Worm (Caenorhabditis elegans) whole organism, L4/young adult: ENCODE measurements around the gene skr-17.

Experiments used
- W03F9.2 ChIP-seq: fragments of 150-350 bp; optimal IDR thresholded peaks from 2 replicates; lab custom pipeline; 2014; ENCODE audit warnings: missing biosample characterization, missing genetic modification characterization
- dao-5 ChIP-seq: sonication (generic microtip); optimal IDR thresholded peaks from 2 replicates; lab custom pipeline; 2016; ENCODE audit warnings: missing genotype, missing genetic modification characterization, moderate library complexity, missing compliant biosample characterization
- him-1 ChIP-seq: sonication (generic microtip); optimal IDR thresholded peaks from 2 replicates; lab custom pipeline; 2016; ENCODE audit warnings: missing genotype, missing genetic modification reagents, missing genetic modification characterization, missing compliant biosample characterization

Gene skr-17

DNA sequence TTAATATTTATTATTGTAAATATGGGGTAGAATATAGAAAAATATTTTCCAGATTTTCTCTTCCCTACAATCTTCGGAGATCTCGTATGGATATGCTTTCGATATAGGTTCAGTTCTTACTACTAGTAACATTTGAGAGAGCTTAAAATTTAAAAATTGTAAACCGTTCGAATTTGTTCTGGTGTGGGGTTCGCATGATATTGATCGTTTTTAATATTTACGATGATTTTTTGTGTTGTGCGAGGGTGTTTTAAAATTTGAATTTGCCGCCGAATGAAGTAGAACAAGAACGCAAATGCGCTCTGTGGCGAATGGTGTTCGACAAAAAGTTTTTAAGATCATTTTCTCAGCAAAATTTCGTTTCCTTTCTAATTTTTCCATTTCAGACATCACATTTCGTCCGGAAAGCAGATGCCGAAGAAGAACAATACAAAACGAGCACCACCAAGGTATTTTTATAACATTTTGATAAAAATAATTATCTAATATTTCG is at the start of gene skr-17:
Gene skr-17, plus strand, starts transcription at position 51 of the 493 bp plus-strand sequence.
- TF ChIP-seq him-1 (no peak), W03F9.2 (no peak), dao-5 (tag; lab: Kevin White, UChicago) (no peak)

DNA sequence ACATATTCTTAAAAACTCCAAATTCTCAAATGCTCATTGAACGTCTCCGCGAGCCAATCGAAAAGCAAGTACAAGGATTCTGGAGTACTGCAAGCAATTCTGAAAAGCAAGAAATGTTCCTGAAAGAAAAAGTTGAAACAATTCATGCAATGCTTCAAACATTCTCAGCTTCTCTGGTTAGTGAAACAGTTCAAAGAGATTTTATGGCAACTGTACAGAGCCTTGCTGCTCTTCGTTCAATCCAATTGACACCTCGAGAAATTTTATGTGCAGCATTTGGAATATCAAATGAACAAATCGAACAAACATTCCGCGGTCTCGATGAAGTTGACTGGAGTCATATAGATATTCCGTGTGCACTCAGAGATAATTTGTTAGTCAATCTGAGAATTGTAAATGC is 46.6 kb upstream of the skr-17 start:
- TF ChIP-seq dao-5 (tag; lab: Kevin White, UChicago) (no peak), him-1 (no peak), W03F9.2 (no peak)

DNA sequence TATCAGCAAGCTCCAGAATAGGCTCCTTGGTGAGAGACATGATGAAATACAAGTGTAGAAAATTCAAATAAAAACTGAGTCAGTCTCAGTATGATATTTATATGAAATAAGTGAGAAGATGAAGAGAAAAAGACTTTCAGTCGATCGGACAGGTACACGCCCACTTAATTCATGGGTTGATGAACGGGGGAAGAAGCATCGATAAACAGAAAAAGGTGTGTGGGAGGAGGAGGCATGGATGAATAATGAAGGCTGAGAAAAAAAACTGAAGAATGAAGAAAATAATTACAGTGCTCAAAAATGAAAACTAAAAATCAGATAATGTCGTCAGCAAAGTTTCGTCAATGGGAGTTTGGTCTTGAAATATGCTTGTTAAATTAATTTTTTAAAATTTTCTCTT is 29.8 kb upstream of the skr-17 start, which contains the start of gene trx-1:
Gene trx-1, minus strand, starts transcription at position 101 of the 400 bp plus-strand sequence.
- TF ChIP-seq him-1 (no peak), dao-5 (tag; lab: Kevin White, UChicago) (no peak), W03F9.2 (no peak)

DNA sequence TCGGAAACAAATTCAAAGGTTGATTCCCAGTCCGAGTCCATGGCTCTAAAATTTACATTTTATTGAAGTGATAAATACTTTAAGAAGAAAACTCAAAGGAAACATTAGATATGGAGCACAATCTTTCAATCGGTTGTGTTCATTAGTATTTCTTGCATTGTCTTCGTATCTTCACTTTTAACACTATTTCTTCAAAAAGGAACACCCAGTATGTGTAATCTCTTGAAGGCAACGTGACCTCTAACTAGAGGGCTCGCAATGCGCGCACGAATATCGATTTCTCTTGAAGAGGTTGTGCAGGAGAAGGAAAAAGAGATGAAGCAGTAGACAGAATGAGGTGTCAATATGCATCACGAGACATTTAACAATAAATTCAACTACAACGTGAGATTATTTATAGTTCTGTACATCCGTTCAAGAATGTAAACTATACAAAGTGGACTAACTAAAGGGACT is 28.2 kb upstream of the skr-17 start, which contains the start of the genes B0228.6 and B0228.1:
Gene B0228.6, minus strand, starts transcription at position 51 of the 456 bp plus-strand sequence.
Gene B0228.1, plus strand, starts transcription at position 228 of the 456 bp plus-strand sequence.
- TF ChIP-seq dao-5 (tag; lab: Kevin White, UChicago) (no peak), him-1 (no peak), W03F9.2 (no peak)

DNA sequence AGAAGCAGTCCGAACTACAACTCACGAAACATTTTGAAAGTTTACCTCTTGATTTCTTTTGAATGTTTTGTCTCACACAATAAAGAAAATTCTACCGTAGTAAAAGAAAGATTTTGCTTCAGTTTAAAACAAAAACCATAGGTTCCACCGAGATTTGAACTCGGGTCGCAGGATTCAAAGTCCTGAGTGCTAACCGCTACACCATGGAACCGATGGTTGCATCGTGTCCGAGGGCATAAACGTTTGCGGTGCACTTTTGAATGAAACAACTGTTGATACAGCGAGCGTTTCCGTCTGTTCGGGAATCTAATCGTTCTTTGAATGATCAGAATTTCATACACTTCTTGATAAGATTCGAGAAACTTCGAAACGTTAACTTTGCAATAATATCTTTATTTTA is 26.5 kb upstream of the skr-17 start:
- TF ChIP-seq him-1 (no peak), dao-5 (tag; lab: Kevin White, UChicago) (peak; percentile 38), W03F9.2 (peak; percentile 32)

DNA sequence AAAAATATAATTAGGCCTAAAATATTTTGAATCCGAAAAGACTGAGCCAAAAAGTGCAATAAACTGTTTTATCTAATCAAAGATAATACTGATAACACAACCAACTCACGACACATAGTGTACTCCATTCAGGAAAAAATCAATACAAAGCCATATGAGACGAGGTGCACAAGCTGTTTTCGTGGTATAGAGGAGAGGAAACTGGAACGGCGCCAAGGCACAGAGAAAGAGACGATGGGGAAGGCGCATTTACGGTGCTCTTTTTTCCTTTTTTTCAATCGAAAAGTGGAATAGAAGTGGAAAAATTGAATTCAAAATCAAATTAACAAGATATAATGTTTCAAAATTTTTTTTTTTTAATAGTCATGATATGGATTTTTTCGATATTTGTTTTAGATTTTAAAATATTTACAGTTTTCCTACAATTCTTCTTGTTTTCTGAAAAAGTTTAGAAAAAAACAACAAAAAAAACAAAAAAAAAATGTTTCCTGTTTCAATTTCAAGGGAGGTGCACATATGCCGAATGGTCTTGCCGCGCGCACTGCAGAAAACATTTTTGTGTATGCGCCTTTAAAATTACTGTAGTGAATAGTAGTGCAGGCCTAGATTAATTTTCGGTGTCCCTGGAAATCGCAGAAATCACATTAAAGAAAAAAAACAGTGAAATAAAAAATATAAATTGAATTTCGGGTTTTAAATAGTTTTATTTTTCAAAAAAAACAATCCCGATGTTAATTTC is 24.8 kb upstream of the skr-17 start, which contains the start of gene B0228.7:
Gene B0228.7, minus strand, starts transcription at position 627 of the 739 bp plus-strand sequence.
- TF ChIP-seq him-1 (no peak), W03F9.2 (no peak), dao-5 (tag; lab: Kevin White, UChicago) (no peak)

DNA sequence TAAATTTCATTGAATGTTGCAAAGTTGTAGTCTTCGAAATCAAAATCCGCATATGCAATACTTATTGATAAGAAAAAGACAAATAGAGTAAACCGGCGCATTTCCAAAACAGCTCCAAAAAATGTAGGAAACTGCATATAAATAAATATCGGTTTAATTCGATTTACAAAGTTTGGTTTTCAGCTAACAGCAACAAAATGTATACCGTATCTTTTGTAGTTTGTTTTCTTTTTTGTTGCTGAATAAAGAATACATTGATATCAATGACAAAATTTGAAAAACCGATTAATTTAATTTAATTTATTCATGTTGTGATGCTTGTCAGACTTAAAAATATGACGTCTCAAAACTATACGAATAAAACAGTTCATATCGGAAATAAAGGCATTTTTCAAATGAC is 21.9 kb upstream of the skr-17 start, which contains the start of gene B0228.8:
Gene B0228.8, minus strand, starts transcription at position 101 of the 400 bp plus-strand sequence.
- TF ChIP-seq him-1: no peak
- TF ChIP-seq W03F9.2: no peak
- TF ChIP-seq dao-5 (tag; lab: Kevin White, UChicago): no peak

DNA sequence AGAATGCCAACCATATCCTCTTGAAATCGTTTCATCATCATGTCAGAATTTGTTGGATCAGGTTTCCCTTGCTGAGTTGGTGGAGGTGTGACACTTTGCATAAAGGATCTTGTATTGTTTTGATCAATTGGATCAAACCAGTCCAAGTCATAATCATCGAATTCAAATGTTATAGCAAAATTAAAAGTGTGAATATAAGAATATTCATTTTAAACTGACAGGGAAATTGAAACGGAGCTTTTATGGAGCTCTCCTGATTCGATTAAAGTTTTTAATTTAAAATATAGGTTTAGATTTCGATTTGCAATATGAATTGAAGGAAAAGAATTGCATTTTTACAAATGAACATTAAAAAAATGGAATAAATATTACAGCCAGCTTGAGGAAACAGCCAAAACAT is 19.7 kb upstream of the skr-17 start, which contains the start of gene B0228.9:
Gene B0228.9, minus strand, starts transcription at position 101 of the 400 bp plus-strand sequence.
- TF ChIP-seq dao-5 (tag; lab: Kevin White, UChicago) (no peak), W03F9.2 (no peak), him-1 (no peak)

DNA sequence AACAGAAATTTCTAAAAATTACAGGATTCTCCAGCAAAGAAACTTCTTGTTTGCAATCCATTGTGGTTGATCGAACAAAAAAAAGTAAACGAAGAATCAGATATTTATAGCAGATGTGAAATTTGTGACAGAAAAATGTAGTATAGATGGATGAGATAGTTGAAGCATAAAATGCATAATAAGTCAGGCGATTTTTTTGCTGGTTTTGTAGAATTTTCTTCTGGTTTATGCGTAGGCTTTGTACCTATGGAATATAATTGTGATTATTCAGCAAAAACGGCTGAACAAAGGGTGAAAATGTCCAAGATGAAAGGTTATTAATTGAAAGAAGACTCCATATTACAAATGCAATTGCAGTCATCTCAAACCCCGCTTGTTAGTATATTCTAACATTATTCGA is 17.9 kb upstream of the skr-17 start, which contains the start of gene srh-39:
Gene srh-39, minus strand, starts transcription at position 101 of the 400 bp plus-strand sequence.
- no peak for TF ChIP-seq W03F9.2
- TF ChIP-seq him-1: no peak
- no peak for TF ChIP-seq dao-5 (tag; lab: Kevin White, UChicago)

DNA sequence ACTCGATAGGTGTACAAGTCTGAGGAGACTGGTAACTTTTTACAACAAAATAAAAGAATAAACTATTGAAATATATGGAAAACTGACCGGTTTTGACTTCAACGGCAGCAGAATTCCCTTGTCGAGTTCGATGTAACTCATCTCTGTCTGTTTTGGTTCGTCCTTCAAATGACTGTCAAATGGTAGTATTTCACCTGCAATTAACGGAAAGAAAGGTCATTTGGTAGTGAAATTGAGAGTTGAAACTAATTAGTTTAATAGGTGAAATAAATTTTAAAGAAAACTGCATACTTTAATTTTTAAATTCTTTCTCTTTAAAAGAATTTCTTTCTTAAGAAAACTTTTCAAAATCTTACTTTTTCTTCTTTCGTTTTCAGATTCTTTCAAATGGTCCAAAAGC is 14.1 kb upstream of the skr-17 start:
- no peak for TF ChIP-seq W03F9.2
- no peak for TF ChIP-seq him-1
- TF ChIP-seq dao-5 (tag; lab: Kevin White, UChicago): no peak

DNA sequence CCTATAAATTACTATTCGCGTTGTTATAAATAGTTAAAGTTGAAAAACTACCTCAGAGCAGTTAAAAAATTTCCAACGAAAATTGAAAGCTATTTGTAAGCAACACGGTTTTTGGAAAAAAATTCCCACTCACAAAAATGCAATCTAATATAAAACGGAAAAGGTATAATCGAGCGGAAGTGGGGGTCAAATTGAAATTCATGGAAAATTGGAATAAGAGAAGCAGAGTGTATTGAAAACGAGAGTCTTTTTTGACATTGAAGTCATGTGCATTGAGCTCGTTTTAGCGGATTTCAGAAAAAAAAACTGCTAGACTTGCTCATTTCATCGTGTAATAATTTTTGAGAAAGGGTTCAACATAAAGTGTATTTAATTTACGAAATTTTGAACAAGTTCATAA is 13.1 kb upstream of the skr-17 start:
- TF ChIP-seq him-1 (no peak), W03F9.2 (no peak), dao-5 (tag; lab: Kevin White, UChicago) (no peak)

DNA sequence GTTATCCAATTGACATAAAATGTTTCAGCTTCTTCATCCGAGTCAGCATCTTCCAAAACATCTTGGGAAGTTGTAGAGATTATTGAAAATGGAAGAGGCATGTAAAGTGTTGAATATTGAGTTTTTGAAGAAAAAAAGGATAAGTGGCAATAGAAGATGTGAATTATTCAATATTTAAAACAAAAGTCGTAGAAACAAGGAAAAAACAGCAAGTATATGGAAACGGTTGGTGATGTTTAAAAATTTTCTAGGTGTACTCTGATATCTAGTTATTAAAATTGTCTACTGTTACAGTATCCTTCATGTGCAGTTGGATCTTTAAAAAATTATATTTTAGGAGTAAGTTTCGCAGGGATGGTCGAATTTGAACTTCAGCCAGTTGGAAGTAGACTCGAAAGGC is 11.4 kb upstream of the skr-17 start, which contains the start of gene C06A8.8:
Gene C06A8.8, minus strand, starts transcription at position 101 of the 400 bp plus-strand sequence.
- no peak for TF ChIP-seq W03F9.2
- no peak for TF ChIP-seq him-1
- no peak for TF ChIP-seq dao-5 (tag; lab: Kevin White, UChicago)

DNA sequence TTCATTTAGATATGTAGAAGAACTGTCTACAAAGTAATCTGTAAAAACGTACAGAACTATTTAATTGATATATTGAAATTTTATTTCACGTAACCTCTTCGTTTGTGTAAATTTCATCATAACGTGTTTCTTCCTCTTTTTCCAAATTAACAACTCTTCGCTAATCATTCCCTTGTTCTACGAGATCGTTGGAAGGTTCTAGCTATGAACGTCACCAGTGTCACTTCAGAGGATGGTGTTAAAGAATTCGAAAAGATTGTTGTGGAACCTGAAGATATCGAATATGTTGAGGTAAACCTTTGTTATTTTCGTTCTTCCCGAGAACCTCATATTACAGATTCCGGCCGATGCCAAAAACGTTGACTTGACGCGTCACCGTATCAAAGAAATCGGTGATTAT is 10.9 kb upstream of the skr-17 start, which contains the start of gene C06A8.6:
Gene C06A8.6, plus strand, starts transcription at position 89 of the 400 bp plus-strand sequence.
- TF ChIP-seq him-1 (no peak), W03F9.2 (no peak), dao-5 (tag; lab: Kevin White, UChicago) (no peak)

DNA sequence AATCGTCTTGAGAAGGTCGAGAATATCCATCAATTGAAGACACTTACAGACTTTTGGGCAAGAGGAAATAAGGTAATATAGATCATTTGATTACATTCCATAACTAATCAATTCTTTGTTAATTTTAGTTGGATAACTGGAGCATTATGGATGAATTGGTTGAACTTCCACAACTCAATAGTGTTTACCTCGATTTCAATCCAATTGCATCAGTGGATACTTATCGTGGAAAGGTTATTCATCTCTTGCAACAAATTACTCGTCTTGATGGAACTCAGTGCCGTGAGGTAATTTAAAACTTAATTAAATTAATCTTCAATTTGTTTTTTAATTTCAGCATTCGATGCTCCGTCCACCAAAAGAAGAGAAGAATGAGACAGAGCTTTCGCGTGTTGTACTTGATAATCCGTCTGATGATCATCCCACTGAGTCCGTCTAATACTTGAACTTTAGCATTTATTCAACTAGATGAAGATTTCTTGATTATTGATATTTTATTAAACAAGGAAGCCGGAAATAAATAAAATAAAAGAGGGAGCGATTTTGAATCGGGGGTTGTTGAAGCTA is 9.8 kb upstream of the skr-17 start:
- TF ChIP-seq him-1 (no peak), W03F9.2 (no peak), dao-5 (tag; lab: Kevin White, UChicago) (no peak)
